Worm (Caenorhabditis elegans) whole organism, L1 larva: ENCODE results near the gene F19G12.8.

ENCODE experiments used
- aha-1 ChIP-seq: fragments of 150-350 bp; optimal IDR thresholded peaks from 2 replicates; lab custom pipeline; 2014; ENCODE audit warnings: missing biosample characterization, missing genetic modification characterization
- aly-2 ChIP-seq: fragments of 150-350 bp; optimal IDR thresholded peaks from 2 replicates; lab custom pipeline; 2014; ENCODE audit warnings: missing biosample characterization, missing genetic modification characterization
- blmp-1 ChIP-seq: fragments of 150-350 bp; optimal IDR thresholded peaks from 2 replicates; lab custom pipeline; 2014; ENCODE audit warnings: missing biosample characterization, missing genetic modification characterization
- dsc-1 ChIP-seq: sonication (generic microtip); optimal IDR thresholded peaks from 2 replicates; lab custom pipeline; 2016; ENCODE audit warnings: mild to moderate bottlenecking, missing genetic modification characterization, missing compliant biosample characterization
- efl-3 ChIP-seq: fragments of 200-800 bp; sonication (Bioruptor generic); optimal IDR thresholded peaks from 2 replicates; lab custom pipeline; 2018; ENCODE audit warnings: mild to moderate bottlenecking, missing genetic modification characterization, missing compliant biosample characterization
- egl-13 ChIP-seq: sonication (generic microtip); optimal IDR thresholded peaks from 2 replicates; lab custom pipeline; 2016; ENCODE audit warnings: missing genotype, missing genetic modification reagents, missing genetic modification characterization, missing compliant biosample characterization
- fkh-10 ChIP-seq: sonication (generic microtip); optimal IDR thresholded peaks from 2 replicates; lab custom pipeline; 2017; ENCODE audit warnings: missing biosample characterization, missing genetic modification reagents, missing genetic modification characterization
- fos-1 ChIP-seq: fragments of 150-350 bp; optimal IDR thresholded peaks from 2 replicates; lab custom pipeline; 2014; ENCODE audit warnings: missing biosample characterization, missing genetic modification characterization
- hlh-17 ChIP-seq: fragments of 200-800 bp; sonication (Bioruptor generic); optimal IDR thresholded peaks from 2 replicates; lab custom pipeline; 2018; ENCODE audit warnings: missing genetic modification characterization, mild to moderate bottlenecking, missing compliant biosample characterization, moderate library complexity, borderline replicate concordance
- lin-14 ChIP-seq: fragments of 200-800 bp; sonication (Bioruptor generic); optimal IDR thresholded peaks from 2 replicates; lab custom pipeline; 2018; ENCODE audit warnings: mild to moderate bottlenecking, missing genetic modification characterization, moderate library complexity, missing compliant biosample characterization
- lsy-2 ChIP-seq, 2 experiments: fragments of 150-350 bp; optimal IDR thresholded peaks; 2 replicates each; lab custom pipeline; 2014; ENCODE audit warnings: missing biosample characterization in 2 of 2, missing genetic modification characterization in 2 of 2
- mab-9 ChIP-seq: fragments of 200-800 bp; sonication (Bioruptor generic); IDR thresholded peaks from 2 replicates; pipeline ENCODE4 v1.3.6; 2022; ENCODE audit warnings: missing genetic modification reagents, missing genetic modification characterization, missing compliant biosample characterization
- nhr-19 ChIP-seq: fragments of 200-800 bp; sonication (Bioruptor generic); conservative IDR thresholded peaks from 2 replicates; pipeline ENCODE4 v1.3.6; 2022; ENCODE audit warnings: missing genetic modification characterization, missing compliant biosample characterization
- pax-3 ChIP-seq: fragments of 200-800 bp; sonication (Bioruptor generic); optimal IDR thresholded peaks from 2 replicates; lab custom pipeline; 2018; ENCODE audit warnings: mild to moderate bottlenecking, missing genetic modification characterization, moderate library complexity, missing compliant biosample characterization
- rnt-1 ChIP-seq: sonication (generic microtip); optimal IDR thresholded peaks from 2 replicates; lab custom pipeline; 2016; ENCODE audit warnings: mild to moderate bottlenecking, missing genetic modification characterization, moderate library complexity, missing compliant biosample characterization
- snpc-4 ChIP-seq: fragments of 150-350 bp; optimal IDR thresholded peaks from 2 replicates; lab custom pipeline; 2014; ENCODE audit warnings: missing biosample characterization, missing genetic modification characterization
- snu-23 ChIP-seq: sonication (generic microtip); optimal IDR thresholded peaks from 2 replicates; lab custom pipeline; 2016; ENCODE audit warnings: missing genetic modification characterization, missing compliant biosample characterization
- swsn-7 ChIP-seq: sonication (generic microtip); optimal IDR thresholded peaks from 2 replicates; lab custom pipeline; 2016; ENCODE audit warnings: missing genetic modification characterization, missing compliant biosample characterization
- tlp-1 ChIP-seq: fragments of 150-350 bp; optimal IDR thresholded peaks from 2 replicates; lab custom pipeline; 2014; ENCODE audit warnings: missing biosample characterization, missing genetic modification characterization
- vab-15 ChIP-seq: sonication (generic microtip); optimal IDR thresholded peaks from 2 replicates; lab custom pipeline; 2017; ENCODE audit warnings: missing genotype, mild to moderate bottlenecking, missing genetic modification characterization, missing compliant biosample characterization

F19G12.8 gene

DNA sequence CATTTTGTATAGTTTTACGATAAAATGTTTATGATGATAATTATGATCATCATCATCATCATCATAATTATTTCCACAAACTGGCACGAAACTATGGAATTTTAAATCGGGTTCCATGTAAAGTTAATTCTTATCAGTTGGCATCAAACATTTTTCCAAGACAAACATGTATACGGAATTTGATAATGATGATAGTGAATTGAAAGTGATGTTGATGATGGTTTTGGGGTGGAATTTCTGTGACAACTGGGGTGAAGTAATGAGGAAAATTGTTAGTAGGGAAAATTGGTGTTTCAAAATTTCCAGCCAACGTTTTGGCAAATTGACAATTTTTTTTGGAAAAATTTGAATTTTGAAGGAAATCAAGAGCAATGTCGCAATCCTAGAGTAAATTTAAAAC, 42.6 kb downstream of the F19G12.8 start:
- TF ChIP-seq efl-3 (GFP tag; lab: Kevin White, UChicago) (no peak), blmp-1 (tag; lab: Kevin White, UChicago) (peak; percentile 51)

DNA sequence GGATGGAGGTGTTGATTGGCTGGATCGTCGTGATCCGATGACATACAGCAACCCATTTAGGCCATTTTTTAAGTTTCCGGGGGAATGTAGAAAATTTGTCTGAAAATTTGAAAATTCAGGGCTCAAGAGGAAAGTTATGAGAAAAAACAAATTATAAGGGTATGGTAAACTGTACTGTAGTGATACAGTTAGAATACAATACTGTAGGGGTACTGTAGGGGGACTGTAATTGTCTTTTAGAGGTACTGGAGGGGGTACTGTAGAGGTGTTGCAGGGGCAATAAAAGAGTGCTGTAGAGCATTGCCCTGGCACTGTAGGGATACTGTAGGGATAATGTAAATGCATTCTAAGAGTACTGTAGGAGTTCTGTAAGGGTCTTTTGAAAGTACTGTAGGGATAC, 47.6 kb downstream of the F19G12.8 start, which contains the start of gene D1005.6:
TSS of gene D1005.6 (minus strand) at position 101 of the 400 bp plus-strand sequence.
- TF ChIP-seq rnt-1 (no peak), swsn-7 (tag; lab: Kevin White, UChicago) (no peak), pax-3 (no peak), snpc-4 (no peak), dsc-1 (tag; lab: Kevin White, UChicago) (no peak), tlp-1 (tag; lab: Kevin White, UChicago) (no peak), vab-15 (no peak), aha-1 (tag; lab: Kevin White, UChicago) (no peak), nhr-19 (no peak), lsy-2 (tag; optimal IDR thresholded peaks at IDR 0.05; lab: Kevin White, UChicago) (no peak), snu-23 (no peak), fos-1 (no peak), hlh-17 (GFP tag; lab: Kevin White, UChicago) (no peak), aly-2 (tag; lab: Kevin White, UChicago) (no peak)
- TF ChIP-seq, all 84 proteins: peak for 0

DNA sequence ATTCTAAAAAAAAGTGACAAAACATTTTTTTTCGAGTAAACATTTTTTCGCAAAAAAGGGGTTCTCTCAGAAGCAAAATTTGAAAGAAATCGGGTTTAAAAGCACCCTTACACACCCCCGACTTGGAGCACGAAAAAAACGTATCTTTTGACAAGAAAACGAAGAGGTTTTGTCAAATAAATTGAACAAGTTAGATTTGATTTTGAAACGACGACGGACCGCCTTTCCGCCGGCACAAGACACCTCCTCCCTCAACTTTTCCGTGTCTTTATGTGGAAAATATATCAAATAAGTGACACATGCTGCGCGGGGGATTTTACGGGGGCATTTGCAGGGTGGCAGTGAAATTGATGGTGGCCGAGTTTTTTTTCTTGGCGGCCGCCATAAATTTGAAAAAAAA, 50.9 kb downstream of the F19G12.8 start:
- peak; percentile 23 for TF ChIP-seq lin-14
- TF ChIP-seq fkh-10 (GFP tag; lab: Kevin White, UChicago): peak; percentile 77
- TF ChIP-seq mab-9: no peak
- no peak for TF ChIP-seq egl-13 (tag; lab: Kevin White, UChicago)
